Worm (Caenorhabditis elegans) whole organism, L3 larva: Measurements from ENCODE around the gene spp-22.

Experiments
- R02D3.7 ChIP-seq: fragments of 150-350 bp; optimal IDR thresholded peaks from 2 replicates; lab custom pipeline; 2014; ENCODE audit warnings: missing biosample characterization, missing genetic modification characterization
- ZK546.5 ChIP-seq: sonication (generic microtip); optimal IDR thresholded peaks from 2 replicates; lab custom pipeline; 2017; ENCODE audit warnings: missing biosample characterization, missing genetic modification characterization
- aly-2 ChIP-seq: fragments of 150-350 bp; optimal IDR thresholded peaks from 2 replicates; lab custom pipeline; 2014; ENCODE audit warnings: missing biosample characterization, missing genetic modification characterization
- ama-1 ChIP-seq: fragments of 150-350 bp; optimal IDR thresholded peaks from 2 replicates; lab custom pipeline; 2018
- ceh-28 ChIP-seq: fragments of 150-350 bp; optimal IDR thresholded peaks from 2 replicates; lab custom pipeline; 2014; ENCODE audit warnings: missing biosample characterization, missing genetic modification reagents, missing genetic modification characterization
- ceh-82 ChIP-seq: fragments of 150-350 bp; optimal IDR thresholded peaks from 2 replicates; lab custom pipeline; 2014; ENCODE audit warnings: missing biosample characterization, missing genetic modification characterization
- daf-12 ChIP-seq: fragments of 150-350 bp; optimal IDR thresholded peaks from 2 replicates; lab custom pipeline; 2014; ENCODE audit warnings: missing biosample characterization, missing genetic modification reagents, missing genetic modification characterization
- egl-27 ChIP-seq: sonication (generic microtip); optimal IDR thresholded peaks from 4 replicates; lab custom pipeline; 2017; ENCODE audit warnings: missing biosample characterization, missing genetic modification reagents, missing genetic modification characterization
- egl-5 ChIP-seq: fragments of 150-350 bp; optimal IDR thresholded peaks from 2 replicates; lab custom pipeline; 2017; ENCODE audit warnings: missing biosample characterization, missing genetic modification reagents, missing genetic modification characterization, inconsistent platforms
- elt-2 ChIP-seq: sonication (generic microtip); optimal IDR thresholded peaks from 2 replicates; lab custom pipeline; 2016; ENCODE audit warnings: missing genetic modification reagents, mild to moderate bottlenecking, missing genetic modification characterization, missing compliant biosample characterization
- elt-3 ChIP-seq, 3 experiments: fragments of 150-350 bp in 1 of 3; sonication (generic microtip) in 2 of 3; optimal IDR thresholded peaks; 2 replicates in 2 of 3; 4 replicates in 1 of 3; lab custom pipeline; 2014 to 2017; ENCODE audit warnings: missing biosample characterization in 3 of 3, missing genetic modification characterization in 3 of 3
- eor-1 ChIP-seq, 2 experiments: fragments of 150-350 bp; optimal IDR thresholded peaks; 2 replicates each; lab custom pipeline; 2014 to 2018; ENCODE audit warnings: missing biosample characterization in 2 of 2, missing genetic modification characterization in 2 of 2
- fkh-10 ChIP-seq: sonication (generic microtip); optimal IDR thresholded peaks from 2 replicates; lab custom pipeline; 2017; ENCODE audit warnings: missing biosample characterization, missing genetic modification reagents, missing genetic modification characterization
- fos-1 ChIP-seq: fragments of 150-350 bp; optimal IDR thresholded peaks from 2 replicates; lab custom pipeline; 2014; ENCODE audit warnings: missing biosample characterization, missing genetic modification characterization
- jun-1 ChIP-seq: fragments of 150-350 bp; optimal IDR thresholded peaks from 2 replicates; lab custom pipeline; 2014; ENCODE audit warnings: missing biosample characterization, missing genetic modification reagents, missing genetic modification characterization
- lin-15B ChIP-seq: fragments of 150-350 bp; optimal IDR thresholded peaks from 2 replicates; lab custom pipeline; 2014; ENCODE audit warnings: missing biosample characterization, missing genetic modification characterization
- lin-39 ChIP-seq: fragments of 150-350 bp; optimal IDR thresholded peaks from 2 replicates; lab custom pipeline; 2018; ENCODE audit warnings: missing biosample characterization, missing genetic modification reagents, missing genetic modification characterization
- mml-1 ChIP-seq: fragments of 150-350 bp; sonication (generic microtip); optimal IDR thresholded peaks from 3 replicates; lab custom pipeline; 2014; ENCODE audit warnings: missing biosample characterization, missing genetic modification characterization
- nfya-1 ChIP-seq: sonication (generic microtip); optimal IDR thresholded peaks from 2 replicates; lab custom pipeline; 2017; ENCODE audit warnings: missing genetic modification characterization, mild to moderate bottlenecking, missing compliant biosample characterization, antibody characterized with exemption, moderate library complexity; ENCODE audit not compliant: insufficient read depth
- nhr-12 ChIP-seq: fragments of 150-350 bp; optimal IDR thresholded peaks from 2 replicates; lab custom pipeline; 2014; ENCODE audit warnings: missing biosample characterization, missing genetic modification characterization
- nhr-237 ChIP-seq: fragments of 150-350 bp; optimal IDR thresholded peaks from 2 replicates; lab custom pipeline; 2014; ENCODE audit warnings: missing biosample characterization, missing genetic modification characterization
- nhr-25 ChIP-seq: sonication (generic microtip); optimal IDR thresholded peaks from 2 replicates; lab custom pipeline; 2017; ENCODE audit warnings: missing biosample characterization, missing genetic modification characterization
- nhr-28 ChIP-seq: fragments of 150-350 bp; optimal IDR thresholded peaks from 2 replicates; lab custom pipeline; 2014; ENCODE audit warnings: missing biosample characterization, missing genetic modification characterization
- nhr-43 ChIP-seq: sonication (generic microtip); optimal IDR thresholded peaks from 2 replicates; lab custom pipeline; 2016; ENCODE audit warnings: mild to moderate bottlenecking, missing genetic modification characterization, missing compliant biosample characterization; ENCODE audit not compliant: poor library complexity, severe bottlenecking
- nhr-76 ChIP-seq: fragments of 150-350 bp; sonication (generic microtip); optimal IDR thresholded peaks from 5 replicates; lab custom pipeline; 2014; ENCODE audit warnings: missing biosample characterization, missing genetic modification characterization
- nhr-77 ChIP-seq: fragments of 150-350 bp; optimal IDR thresholded peaks from 2 replicates; lab custom pipeline; 2014; ENCODE audit warnings: missing biosample characterization, missing genetic modification characterization
- pha-4 ChIP-seq: fragments of 150-350 bp; optimal IDR thresholded peaks from 2 replicates; lab custom pipeline; 2014; ENCODE audit warnings: missing biosample characterization, missing genetic modification reagents, missing genetic modification characterization
- pqm-1 ChIP-seq: fragments of 150-350 bp; optimal IDR thresholded peaks from 2 replicates; lab custom pipeline; 2017; ENCODE audit warnings: missing biosample characterization, missing genetic modification characterization, inconsistent platforms
- sea-2 ChIP-seq: fragments of 150-350 bp; sonication (generic microtip); optimal IDR thresholded peaks from 4 replicates; lab custom pipeline; 2014; ENCODE audit warnings: missing biosample characterization, missing genetic modification reagents, missing genetic modification characterization
- skn-1 ChIP-seq: fragments of 150-350 bp; optimal IDR thresholded peaks from 2 replicates; lab custom pipeline; 2014; ENCODE audit warnings: missing biosample characterization, missing genetic modification characterization
- tbx-2 ChIP-seq: sonication (generic microtip); optimal IDR thresholded peaks from 2 replicates; lab custom pipeline; 2016; ENCODE audit warnings: mild to moderate bottlenecking, missing genetic modification characterization, missing compliant biosample characterization
- unc-39 ChIP-seq: sonication (generic microtip); optimal IDR thresholded peaks from 4 replicates; lab custom pipeline; 2017; ENCODE audit warnings: missing biosample characterization, missing genetic modification characterization
- unc-62 ChIP-seq: fragments of 150-350 bp; sonication (generic microtip); optimal IDR thresholded peaks from 4 replicates; lab custom pipeline; 2014; ENCODE audit warnings: missing biosample characterization, missing genetic modification reagents, missing genetic modification characterization
- zag-1 ChIP-seq: fragments of 150-350 bp; optimal IDR thresholded peaks from 2 replicates; lab custom pipeline; 2014; ENCODE audit warnings: missing biosample characterization, missing genetic modification characterization
- ztf-4 ChIP-seq: fragments of 150-350 bp; optimal IDR thresholded peaks from 2 replicates; lab custom pipeline; 2014; ENCODE audit warnings: missing biosample characterization, missing genetic modification characterization

The spp-22 gene

ce11 chrX:7211405-7211804 lies at the start of gene spp-22:
Gene spp-22, plus strand, starts transcription at chrX:7211705.
- no peak for TF ChIP-seq aly-2 (tag; lab: Kevin White, UChicago)
- no peak for TF ChIP-seq nhr-28 (tag; lab: Kevin White, UChicago)
- TF ChIP-seq ZK546.5 (tag; lab: Kevin White, UChicago), result no peak
- TF ChIP-seq unc-62 (GFP tag; lab: Kevin White, UChicago), result no peak
- TF ChIP-seq zag-1 (tag; lab: Kevin White, UChicago), result no peak
- no peak for TF ChIP-seq daf-12
- no peak for TF ChIP-seq egl-27 (tag; lab: Kevin White, UChicago)
- no peak for TF ChIP-seq pha-4 (tag; lab: Kevin White, UChicago)
- no peak for TF ChIP-seq eor-1 (tag; optimal IDR thresholded peaks at IDR 0.05; lab: Kevin White, UChicago)
- TF ChIP-seq nhr-25 (tag; lab: Kevin White, UChicago), result no peak
- TF ChIP-seq pqm-1 (tag; lab: Kevin White, UChicago), result no peak
- TF ChIP-seq ztf-4, result no peak
- TF ChIP-seq fkh-10 (GFP tag; lab: Kevin White, UChicago), result no peak
- no peak for TF ChIP-seq nhr-77 (tag; lab: Kevin White, UChicago)
- TF ChIP-seq lin-15B, result no peak
- TF ChIP-seq nfya-1 (tag; lab: Kevin White, UChicago), result no peak

DNA sequence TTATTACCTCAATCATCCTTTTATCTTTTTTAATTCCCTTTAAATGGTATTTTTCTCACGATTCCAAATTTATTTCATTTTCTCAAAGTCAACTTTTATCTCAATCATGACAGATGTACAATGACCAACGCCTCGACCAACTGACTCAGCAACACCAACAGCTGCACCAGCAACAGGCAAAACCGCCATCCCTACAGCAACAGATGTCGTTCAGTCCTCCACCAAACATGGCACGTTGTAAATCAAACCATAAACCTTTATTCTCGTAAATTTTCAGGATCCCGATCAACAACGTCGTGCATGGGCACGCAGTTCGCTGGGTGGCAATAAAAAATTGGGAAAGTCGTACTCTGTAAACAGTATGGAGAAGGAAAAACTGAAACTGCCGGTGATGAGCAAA lies 48.7 kb upstream of the spp-22 start:
- TF ChIP-seq ceh-28 (tag; lab: Kevin White, UChicago), result no peak
- no peak for TF ChIP-seq jun-1
- TF ChIP-seq nfya-1 (tag; lab: Kevin White, UChicago), result no peak
- no peak for TF ChIP-seq zag-1 (tag; lab: Kevin White, UChicago)
- TF ChIP-seq ZK546.5 (tag; lab: Kevin White, UChicago), result no peak
- TF ChIP-seq aly-2 (tag; lab: Kevin White, UChicago), result no peak

ce11 chrX:7170575-7171297 lies 40.8 kb upstream of the spp-22 start, which contains the start of gene bar-1:
Gene bar-1, minus strand, starts transcription at chrX:7170625.
- TF ChIP-seq nhr-76 (tag; lab: Kevin White, UChicago) (no peak), elt-2 (tag; lab: Kevin White, UChicago) (peak; percentile 58)

- TF ChIP-seq sea-2 (GFP tag; lab: Kevin White, UChicago), result no peak
- TF ChIP-seq lin-39 (tag; lab: Kevin White, UChicago), result peak; percentile 55
Observed at ce11 chrX:7175389-7175788, 36.1 kb upstream of the spp-22 start.

DNA sequence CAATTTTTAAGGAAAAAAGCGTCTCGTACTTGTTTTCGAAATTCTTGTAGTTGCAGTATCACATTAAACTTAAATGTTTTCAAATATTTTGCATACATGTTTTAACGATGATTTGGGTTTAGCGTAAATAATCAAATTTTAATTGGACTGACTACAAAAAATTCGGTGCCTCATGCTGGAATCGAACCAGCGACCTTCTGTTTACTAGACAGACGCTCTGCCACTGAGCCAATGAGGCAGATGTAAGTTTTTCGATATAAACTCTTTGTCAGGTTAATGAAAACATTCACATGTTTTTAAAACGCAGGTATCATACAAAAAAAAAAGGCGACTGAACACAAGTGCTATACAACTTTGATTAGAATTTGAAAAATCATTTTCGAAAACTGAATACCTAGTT lies 34.7 kb upstream of the spp-22 start:
- TF ChIP-seq pqm-1 (tag; lab: Kevin White, UChicago) (peak; percentile 27), fos-1 (tag; lab: Kevin White, UChicago) (no peak), zag-1 (tag; lab: Kevin White, UChicago) (no peak), unc-62 (GFP tag; lab: Kevin White, UChicago) (no peak), jun-1 (no peak), nhr-28 (tag; lab: Kevin White, UChicago) (no peak), pha-4 (tag; lab: Kevin White, UChicago) (no peak), elt-2 (tag; lab: Kevin White, UChicago) (peak; percentile 29), nhr-43 (peak; percentile 25)

- TF ChIP-seq zag-1 (tag; lab: Kevin White, UChicago) (no peak), elt-2 (tag; lab: Kevin White, UChicago) (no peak)
- TF ChIP-seq, all 47 proteins: peak for 0
Observed at ce11 chrX:7177341-7177740, 34.2 kb upstream of the spp-22 start, which contains the start of gene F43E12.1. Gene F43E12.1, plus strand, starts transcription at chrX:7177641.

ce11 chrX:7181627-7182026 lies 29.9 kb upstream of the spp-22 start:
- peak; percentile 61 for TF ChIP-seq ceh-82 (tag; lab: Kevin White, UChicago)
- TF ChIP-seq nhr-12, result no peak
- TF ChIP-seq sea-2 (GFP tag; lab: Kevin White, UChicago), result no peak
- TF ChIP-seq aly-2 (tag; lab: Kevin White, UChicago), result peak; percentile 67
- TF ChIP-seq R02D3.7, result peak; percentile 65
- no peak for TF ChIP-seq unc-39
- peak; percentile 63 for TF ChIP-seq egl-5 (tag; lab: Kevin White, UChicago)
- TF ChIP-seq nfya-1 (tag; lab: Kevin White, UChicago), result peak; percentile 66
- TF ChIP-seq egl-27 (tag; lab: Kevin White, UChicago), result peak; percentile 74
- no peak for TF ChIP-seq daf-12
- peak; percentile 81 for TF ChIP-seq pqm-1 (tag; lab: Kevin White, UChicago)
- no peak for TF ChIP-seq zag-1 (tag; lab: Kevin White, UChicago)
- TF ChIP-seq skn-1, result peak; percentile 77
- TF ChIP-seq nhr-77 (tag; lab: Kevin White, UChicago), result peak; percentile 95
- TF ChIP-seq fkh-10 (GFP tag; lab: Kevin White, UChicago), result no peak
- peak; percentile 75 for TF ChIP-seq elt-2 (tag; lab: Kevin White, UChicago)
- no peak for TF ChIP-seq ama-1 (lab: Kevin White, UChicago)
- TF ChIP-seq ZK546.5 (tag; lab: Kevin White, UChicago), result no peak
- no peak for TF ChIP-seq mml-1 (tag; lab: Kevin White, UChicago)
- peak; percentile 96 for TF ChIP-seq nhr-25 (tag; lab: Kevin White, UChicago)
- TF ChIP-seq elt-3 (tag; optimal IDR thresholded peaks at IDR 0.05; lab: Kevin White, UChicago), result peak; percentile 22 to 80 (median 40)
- TF ChIP-seq tbx-2 (tag; lab: Kevin White, UChicago), result peak; percentile 94
- peak; percentile 13 for TF ChIP-seq nhr-237 (tag; lab: Kevin White, UChicago)
- no peak for TF ChIP-seq unc-62 (GFP tag; lab: Kevin White, UChicago)
